Fruit fly (Drosophila melanogaster) whole organism, wandering third instar larva: ENCODE measurements around the gene Drp1.
A peak's percentile ranks its signal among the peaks of the same experiment; 100 is the strongest.

Source experiments
- Abd-B ChIP-seq: fragments of >200 bp; optimal IDR thresholded peaks from 2 replicates; lab custom pipeline; 2017; ENCODE audit warnings: missing biosample characterization, missing genetic modification characterization
- CG32264 ChIP-seq: fragments of 200-800 bp; sonication (Bioruptor generic); optimal IDR thresholded peaks from 2 replicates; lab custom pipeline; 2016; ENCODE audit warnings: missing biosample characterization, missing genetic modification characterization
- CrebA ChIP-seq: fragments of 200-800 bp; sonication (Bioruptor generic); optimal IDR thresholded peaks from 2 replicates; lab custom pipeline; 2016; ENCODE audit warnings: missing biosample characterization, mild to moderate bottlenecking, missing genetic modification characterization, borderline replicate concordance
- Dfd ChIP-seq: fragments of >200 bp; optimal IDR thresholded peaks from 2 replicates; lab custom pipeline; 2017; ENCODE audit warnings: missing biosample characterization, missing genetic modification characterization
- Dif ChIP-seq: fragments of 200-275, 200-300 bp; sonication (Bioruptor generic); optimal IDR thresholded peaks from 2 replicates; lab custom pipeline; 2018; ENCODE audit warnings: missing biosample characterization, missing genetic modification characterization; ENCODE audit not compliant: partially characterized antibody
- HLH106 ChIP-seq: fragments of 200-800 bp; optimal IDR thresholded peaks from 3 replicates; lab custom pipeline; 2019; ENCODE audit warnings: missing biosample characterization, mild to moderate bottlenecking, missing genetic modification characterization, moderate library complexity
- Hnf4 ChIP-seq: fragments of 200-800 bp; sonication (Bioruptor generic); optimal IDR thresholded peaks from 2 replicates; lab custom pipeline; 2016; ENCODE audit warnings: missing biosample characterization, mild to moderate bottlenecking, missing genetic modification characterization
- Hr78 ChIP-seq: fragments of >200 bp; optimal IDR thresholded peaks from 2 replicates; lab custom pipeline; 2017; ENCODE audit warnings: missing biosample characterization, missing genetic modification characterization
- Hr83 ChIP-seq: fragments of 200-300 bp; sonication (Bioruptor generic); optimal IDR thresholded peaks from 2 replicates; lab custom pipeline; 2016; ENCODE audit warnings: missing biosample characterization, mild to moderate bottlenecking, missing genetic modification characterization, moderate library complexity; ENCODE audit not compliant: poor library complexity, severe bottlenecking
- Jra ChIP-seq: sonication (Bioruptor generic); optimal IDR thresholded peaks from 2 replicates; lab custom pipeline; 2016; ENCODE audit warnings: missing biosample characterization, missing genetic modification characterization
- Mio ChIP-seq: sonication (Bioruptor generic); optimal IDR thresholded peaks from 2 replicates; lab custom pipeline; 2016; ENCODE audit warnings: missing biosample characterization, missing genetic modification characterization
- Myc ChIP-seq: fragments of >200 bp; optimal IDR thresholded peaks from 2 replicates; lab custom pipeline; 2017
- OdsH ChIP-seq: fragments of 200-800 bp; sonication (Bioruptor generic); optimal IDR thresholded peaks from 2 replicates; lab custom pipeline; 2016; ENCODE audit warnings: missing biosample characterization, mild to moderate bottlenecking, missing genetic modification characterization
- Vsx2 ChIP-seq: fragments of 200-300, 225-300 bp; sonication (Bioruptor generic); optimal IDR thresholded peaks from 2 replicates; lab custom pipeline; 2018; ENCODE audit warnings: missing biosample characterization, missing genetic modification characterization; ENCODE audit not compliant: partially characterized antibody
- br ChIP-seq: fragments of 200-800 bp; sonication (Bioruptor generic); optimal IDR thresholded peaks from 2 replicates; lab custom pipeline; 2016; ENCODE audit warnings: missing biosample characterization, missing genetic modification characterization
- brk ChIP-seq: fragments of 200-800 bp; sonication (Bioruptor generic); optimal IDR thresholded peaks from 2 replicates; lab custom pipeline; 2016; ENCODE audit warnings: missing biosample characterization, mild to moderate bottlenecking, missing genetic modification characterization
- dl ChIP-seq, 2 experiments: fragments of 175-275, 200-275 bp in 1 of 2; fragments of 200-275 bp in 1 of 2; sonication (Bioruptor generic); optimal IDR thresholded peaks; lab custom pipeline; 2018; ENCODE audit warnings: mild to moderate bottlenecking in 2 of 2, missing biosample characterization in 2 of 2, missing genetic modification characterization in 2 of 2, moderate library complexity in 2 of 2; ENCODE audit not compliant: partially characterized antibody in 2 of 2, insufficient read depth in 1 of 2
- dmrt93B ChIP-seq: fragments of 200-800 bp; sonication (Bioruptor generic); optimal IDR thresholded peaks from 2 replicates; lab custom pipeline; 2018; ENCODE audit warnings: missing biosample characterization, mild to moderate bottlenecking, missing genetic modification characterization
- dsf ChIP-seq: sonication (Bioruptor generic); optimal IDR thresholded peaks from 2 replicates; lab custom pipeline; 2016; ENCODE audit warnings: missing biosample characterization, missing genetic modification characterization, borderline replicate concordance
- ey ChIP-seq: fragments of 200-800 bp; sonication (Bioruptor generic); optimal IDR thresholded peaks from 2 replicates; lab custom pipeline; 2016; ENCODE audit warnings: missing biosample characterization, missing genetic modification characterization
- foxo ChIP-seq, 2 experiments: fragments of 200-800 bp; sonication (Bioruptor generic); optimal IDR thresholded peaks; 2 replicates in 1 of 2; 3 replicates in 1 of 2; lab custom pipeline; 2016 to 2017; ENCODE audit warnings: missing biosample characterization in 2 of 2, missing genetic modification characterization in 2 of 2
- fru ChIP-seq: fragments of 200-800 bp; sonication (Bioruptor generic); optimal IDR thresholded peaks from 3 replicates; lab custom pipeline; 2016; ENCODE audit warnings: missing biosample characterization, mild to moderate bottlenecking, missing genetic modification characterization
- h ChIP-seq: fragments of 200-800 bp; sonication (Bioruptor generic); optimal IDR thresholded peaks from 3 replicates; lab custom pipeline; 2016; ENCODE audit warnings: missing biosample characterization, mild to moderate bottlenecking, missing genetic modification characterization
- lola ChIP-seq: fragments of >200 bp; optimal IDR thresholded peaks from 2 replicates; lab custom pipeline; 2017; ENCODE audit warnings: missing biosample characterization, missing genetic modification characterization
- pan ChIP-seq: fragments of >200 bp; optimal IDR thresholded peaks from 2 replicates; lab custom pipeline; 2017
- psq ChIP-seq: fragments of 200-800 bp; sonication (Bioruptor generic); optimal IDR thresholded peaks from 3 replicates; lab custom pipeline; 2017; ENCODE audit warnings: missing biosample characterization, mild to moderate bottlenecking, missing genetic modification characterization, moderate library complexity
- rgr ChIP-seq: fragments of 200-800 bp; sonication (Bioruptor generic); optimal IDR thresholded peaks from 3 replicates; lab custom pipeline; 2016; ENCODE audit warnings: missing biosample characterization, mild to moderate bottlenecking, missing genetic modification characterization
- sage ChIP-seq: fragments of 200-800 bp; sonication (Bioruptor generic); optimal IDR thresholded peaks from 2 replicates; lab custom pipeline; 2016; ENCODE audit warnings: missing biosample characterization, mild to moderate bottlenecking, missing genetic modification characterization
- sv ChIP-seq: fragments of 200-800 bp; sonication (Bioruptor generic); optimal IDR thresholded peaks from 3 replicates; lab custom pipeline; 2016; ENCODE audit warnings: missing biosample characterization, missing genetic modification characterization
- tai ChIP-seq: sonication (Bioruptor generic); optimal IDR thresholded peaks from 2 replicates; lab custom pipeline; 2016; ENCODE audit warnings: missing biosample characterization, missing genetic modification characterization
- usp ChIP-seq: fragments of >200 bp; optimal IDR thresholded peaks from 2 replicates; lab custom pipeline; 2017; ENCODE audit warnings: missing biosample characterization, missing genetic modification characterization
- woc ChIP-seq: sonication (Bioruptor generic); optimal IDR thresholded peaks from 2 replicates; lab custom pipeline; 2016; ENCODE audit warnings: missing biosample characterization, mild to moderate bottlenecking, missing genetic modification characterization

The Drp1 gene

dm6 chr2L:2627507-2627906, 42.3 kb upstream of the Drp1 start:
- TF ChIP-seq Dfd (GFP tag; lab: Kevin White, UChicago), result peak; percentile 91
- no peak for TF ChIP-seq Hr83
- no peak for TF ChIP-seq pan (lab: Kevin White, UChicago)
- TF ChIP-seq CG32264 (GFP tag; lab: Kevin White, UChicago), result no peak
- TF ChIP-seq dmrt93B (GFP tag; lab: Kevin White, UChicago), result no peak
- no peak for TF ChIP-seq Dif (GFP tag; lab: Kevin White, UChicago)

dm6 chr2L:2623947-2624346, 38.7 kb upstream of the Drp1 start:
- peak; percentile 99 for TF ChIP-seq Dfd (GFP tag; lab: Kevin White, UChicago)
- TF ChIP-seq Hnf4, result no peak
- TF ChIP-seq HLH106 (tag; lab: Kevin White, UChicago), result no peak
- no peak for TF ChIP-seq lola (GFP tag; lab: Kevin White, UChicago)

dm6 chr2L:2619887-2620286, 34.7 kb upstream of the Drp1 start, which contains the start of gene CG43403:
TSS of gene CG43403 (plus strand) at chr2L:2620187.
- TF ChIP-seq pan (lab: Kevin White, UChicago) (no peak), Myc (lab: Kevin White, UChicago) (no peak), Hr78 (GFP tag; lab: Kevin White, UChicago) (no peak), CrebA (GFP tag; lab: Kevin White, UChicago) (no peak), Abd-B (GFP tag; lab: Kevin White, UChicago) (no peak), dmrt93B (GFP tag; lab: Kevin White, UChicago) (no peak), ey (GFP tag; lab: Kevin White, UChicago) (no peak), rgr (GFP tag; lab: Kevin White, UChicago) (no peak), Dif (GFP tag; lab: Kevin White, UChicago) (no peak), dsf (GFP tag; lab: Kevin White, UChicago) (no peak), Jra (no peak), Mio (no peak)

dm6 chr2L:2609694-2610093, 24.5 kb upstream of the Drp1 start, which contains the start of gene CG15395:
TSS of gene CG15395 (plus strand) at chr2L:2609994.
- no peak for TF ChIP-seq Mio
- no peak for TF ChIP-seq sage
- no peak for TF ChIP-seq sv (GFP tag; lab: Kevin White, UChicago)
- no peak for TF ChIP-seq h (GFP tag; lab: Kevin White, UChicago)
- TF ChIP-seq lola (GFP tag; lab: Kevin White, UChicago), result no peak
- TF ChIP-seq psq, result no peak
- no peak for TF ChIP-seq usp (GFP tag; lab: Kevin White, UChicago)
- TF ChIP-seq tai (GFP tag; lab: Kevin White, UChicago), result no peak
- no peak for TF ChIP-seq Myc (lab: Kevin White, UChicago)
- TF ChIP-seq Vsx2 (GFP tag; lab: Kevin White, UChicago), result no peak
- no peak for TF ChIP-seq pan (lab: Kevin White, UChicago)
- TF ChIP-seq Jra, result no peak
- TF ChIP-seq dl (GFP tag; optimal IDR thresholded peaks at IDR 0.05; lab: Kevin White, UChicago; ENCODE audit: insufficient read depth in 1 of 2, partially characterized antibody in 2 of 2), result no peak
- TF ChIP-seq CrebA (GFP tag; lab: Kevin White, UChicago), result no peak
- no peak for TF ChIP-seq OdsH (GFP tag; lab: Kevin White, UChicago)
- TF ChIP-seq brk, result no peak
- no peak for TF ChIP-seq br (GFP tag; lab: Kevin White, UChicago)
- TF ChIP-seq, all 38 proteins: peak for 0

DNA sequence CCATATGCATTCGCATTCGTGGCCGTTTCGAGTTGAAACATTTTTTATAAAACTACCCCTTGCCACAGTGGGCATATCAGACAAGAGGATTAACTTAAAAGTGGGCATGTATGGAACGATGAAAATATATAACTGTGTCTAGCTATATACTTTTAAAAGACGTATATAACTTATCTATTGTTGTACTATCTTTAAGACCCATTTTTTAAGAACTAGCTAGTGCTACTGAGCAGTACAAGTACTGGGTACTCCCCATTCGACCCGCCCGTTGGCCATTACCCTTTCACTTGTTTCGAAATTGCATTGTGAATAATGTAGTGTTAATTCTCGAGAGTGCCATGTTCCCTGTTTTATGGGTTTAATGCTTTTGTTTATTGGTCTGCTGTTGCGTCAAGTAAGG, 21.5 kb upstream of the Drp1 start:
- TF ChIP-seq Dfd (GFP tag; lab: Kevin White, UChicago), result no peak
- TF ChIP-seq foxo (GFP tag; optimal IDR thresholded peaks at IDR 0.05; lab: Kevin White, UChicago), result peak in 1 of 2 experiments; percentile 12
- peak; percentile 8 for TF ChIP-seq fru (GFP tag; lab: Kevin White, UChicago)
- no peak for TF ChIP-seq h (GFP tag; lab: Kevin White, UChicago)
- TF ChIP-seq woc (GFP tag; lab: Kevin White, UChicago), result no peak
- no peak for TF ChIP-seq Myc (lab: Kevin White, UChicago)
